Worm (Caenorhabditis elegans) whole organism, L3 larva: ENCODE data around the gene dmsr-1.

ENCODE experiments used
- aly-2 ChIP-seq: fragments of 150-350 bp; optimal IDR thresholded peaks from 2 replicates; lab custom pipeline; 2014; ENCODE audit warnings: missing biosample characterization, missing genetic modification characterization
- ama-1 ChIP-seq: fragments of 150-350 bp; optimal IDR thresholded peaks from 2 replicates; lab custom pipeline; 2018
- ceh-28 ChIP-seq: fragments of 150-350 bp; optimal IDR thresholded peaks from 2 replicates; lab custom pipeline; 2014; ENCODE audit warnings: missing biosample characterization, missing genetic modification reagents, missing genetic modification characterization
- ceh-9 ChIP-seq: sonication (generic microtip); optimal IDR thresholded peaks from 2 replicates; lab custom pipeline; 2018; ENCODE audit warnings: missing biosample characterization, missing genetic modification characterization
- daf-12 ChIP-seq: fragments of 150-350 bp; optimal IDR thresholded peaks from 2 replicates; lab custom pipeline; 2014; ENCODE audit warnings: missing biosample characterization, missing genetic modification reagents, missing genetic modification characterization
- egl-5 ChIP-seq: fragments of 150-350 bp; optimal IDR thresholded peaks from 2 replicates; lab custom pipeline; 2017; ENCODE audit warnings: missing biosample characterization, missing genetic modification reagents, missing genetic modification characterization, inconsistent platforms
- elt-1 ChIP-seq: fragments of 150-350 bp; optimal IDR thresholded peaks from 2 replicates; lab custom pipeline; 2014; ENCODE audit warnings: missing biosample characterization, missing genetic modification characterization
- elt-2 ChIP-seq: sonication (generic microtip); optimal IDR thresholded peaks from 2 replicates; lab custom pipeline; 2016; ENCODE audit warnings: missing genetic modification reagents, mild to moderate bottlenecking, missing genetic modification characterization, missing compliant biosample characterization
- elt-3 ChIP-seq, 3 experiments: fragments of 150-350 bp in 1 of 3; sonication (generic microtip) in 2 of 3; optimal IDR thresholded peaks; 2 replicates in 2 of 3; 4 replicates in 1 of 3; lab custom pipeline; 2014 to 2017; ENCODE audit warnings: missing biosample characterization in 3 of 3, missing genetic modification characterization in 3 of 3
- eor-1 ChIP-seq, 2 experiments: fragments of 150-350 bp; optimal IDR thresholded peaks; 2 replicates each; lab custom pipeline; 2014 to 2018; ENCODE audit warnings: missing biosample characterization in 2 of 2, missing genetic modification characterization in 2 of 2
- fkh-10 ChIP-seq: sonication (generic microtip); optimal IDR thresholded peaks from 2 replicates; lab custom pipeline; 2017; ENCODE audit warnings: missing biosample characterization, missing genetic modification reagents, missing genetic modification characterization
- fkh-2 ChIP-seq: fragments of 150-350 bp; optimal IDR thresholded peaks from 2 replicates; lab custom pipeline; 2014; ENCODE audit warnings: missing biosample characterization, missing genetic modification reagents, missing genetic modification characterization
- fos-1 ChIP-seq: fragments of 150-350 bp; optimal IDR thresholded peaks from 2 replicates; lab custom pipeline; 2014; ENCODE audit warnings: missing biosample characterization, missing genetic modification characterization
- hmg-11 ChIP-seq: sonication (generic microtip); optimal IDR thresholded peaks from 2 replicates; lab custom pipeline; 2016; ENCODE audit warnings: missing genetic modification characterization, missing compliant biosample characterization
- jun-1 ChIP-seq: fragments of 150-350 bp; optimal IDR thresholded peaks from 2 replicates; lab custom pipeline; 2014; ENCODE audit warnings: missing biosample characterization, missing genetic modification reagents, missing genetic modification characterization
- lin-39 ChIP-seq: fragments of 150-350 bp; optimal IDR thresholded peaks from 2 replicates; lab custom pipeline; 2018; ENCODE audit warnings: missing biosample characterization, missing genetic modification reagents, missing genetic modification characterization
- lsy-12 ChIP-seq: sonication (generic microtip); optimal IDR thresholded peaks from 2 replicates; lab custom pipeline; 2016; ENCODE audit warnings: mild to moderate bottlenecking, missing genetic modification characterization, missing compliant biosample characterization
- mdl-1 ChIP-seq: fragments of 150-350 bp; optimal IDR thresholded peaks from 2 replicates; lab custom pipeline; 2014; ENCODE audit warnings: missing biosample characterization, missing genetic modification characterization
- mml-1 ChIP-seq: fragments of 150-350 bp; sonication (generic microtip); optimal IDR thresholded peaks from 3 replicates; lab custom pipeline; 2014; ENCODE audit warnings: missing biosample characterization, missing genetic modification characterization
- nfya-1 ChIP-seq: sonication (generic microtip); optimal IDR thresholded peaks from 2 replicates; lab custom pipeline; 2017; ENCODE audit warnings: missing genetic modification characterization, mild to moderate bottlenecking, missing compliant biosample characterization, antibody characterized with exemption, moderate library complexity; ENCODE audit not compliant: insufficient read depth
- nhr-11 ChIP-seq: fragments of 150-350 bp; optimal IDR thresholded peaks from 2 replicates; lab custom pipeline; 2014; ENCODE audit warnings: missing biosample characterization, missing genetic modification characterization
- nhr-12 ChIP-seq: fragments of 150-350 bp; optimal IDR thresholded peaks from 2 replicates; lab custom pipeline; 2014; ENCODE audit warnings: missing biosample characterization, missing genetic modification characterization
- nhr-23 ChIP-seq: fragments of 150-350 bp; optimal IDR thresholded peaks from 2 replicates; lab custom pipeline; 2014; ENCODE audit warnings: missing biosample characterization, missing genetic modification reagents, missing genetic modification characterization
- nhr-237 ChIP-seq: fragments of 150-350 bp; optimal IDR thresholded peaks from 2 replicates; lab custom pipeline; 2014; ENCODE audit warnings: missing biosample characterization, missing genetic modification characterization
- nhr-25 ChIP-seq: sonication (generic microtip); optimal IDR thresholded peaks from 2 replicates; lab custom pipeline; 2017; ENCODE audit warnings: missing biosample characterization, missing genetic modification characterization
- nhr-43 ChIP-seq: sonication (generic microtip); optimal IDR thresholded peaks from 2 replicates; lab custom pipeline; 2016; ENCODE audit warnings: mild to moderate bottlenecking, missing genetic modification characterization, missing compliant biosample characterization; ENCODE audit not compliant: poor library complexity, severe bottlenecking
- nhr-67 ChIP-seq: fragments of 150-350 bp; optimal IDR thresholded peaks from 2 replicates; lab custom pipeline; 2014; ENCODE audit warnings: missing biosample characterization, missing genetic modification characterization
- nhr-76 ChIP-seq: fragments of 150-350 bp; sonication (generic microtip); optimal IDR thresholded peaks from 5 replicates; lab custom pipeline; 2014; ENCODE audit warnings: missing biosample characterization, missing genetic modification characterization
- nhr-77 ChIP-seq: fragments of 150-350 bp; optimal IDR thresholded peaks from 2 replicates; lab custom pipeline; 2014; ENCODE audit warnings: missing biosample characterization, missing genetic modification characterization
- pqm-1 ChIP-seq: fragments of 150-350 bp; optimal IDR thresholded peaks from 2 replicates; lab custom pipeline; 2017; ENCODE audit warnings: missing biosample characterization, missing genetic modification characterization, inconsistent platforms
- snpc-4 ChIP-seq: fragments of 150-350 bp; optimal IDR thresholded peaks from 2 replicates; lab custom pipeline; 2014; ENCODE audit warnings: missing biosample characterization, missing genetic modification characterization
- tbx-2 ChIP-seq: sonication (generic microtip); optimal IDR thresholded peaks from 2 replicates; lab custom pipeline; 2016; ENCODE audit warnings: mild to moderate bottlenecking, missing genetic modification characterization, missing compliant biosample characterization
- unc-39 ChIP-seq: sonication (generic microtip); optimal IDR thresholded peaks from 4 replicates; lab custom pipeline; 2017; ENCODE audit warnings: missing biosample characterization, missing genetic modification characterization
- unc-62 ChIP-seq: fragments of 150-350 bp; sonication (generic microtip); optimal IDR thresholded peaks from 4 replicates; lab custom pipeline; 2014; ENCODE audit warnings: missing biosample characterization, missing genetic modification reagents, missing genetic modification characterization
- ztf-4 ChIP-seq: fragments of 150-350 bp; optimal IDR thresholded peaks from 2 replicates; lab custom pipeline; 2014; ENCODE audit warnings: missing biosample characterization, missing genetic modification characterization

dmsr-1 gene

ce11 chrV:11412125-11412524 is 26.4 kb upstream of the dmsr-1 start:
- no peak for TF ChIP-seq nhr-43
- no peak for TF ChIP-seq egl-5 (tag; lab: Kevin White, UChicago)
- peak; percentile 2 for TF ChIP-seq lsy-12 (tag; lab: Kevin White, UChicago)
- TF ChIP-seq elt-3 (tag; optimal IDR thresholded peaks at IDR 0.05; lab: Kevin White, UChicago): no peak
- no peak for TF ChIP-seq fkh-2
- TF ChIP-seq elt-2 (tag; lab: Kevin White, UChicago): peak; percentile 79
- TF ChIP-seq eor-1 (tag; optimal IDR thresholded peaks at IDR 0.05; lab: Kevin White, UChicago): no peak
- TF ChIP-seq jun-1: peak; percentile 58
- TF ChIP-seq snpc-4 (tag; lab: Kevin White, UChicago): peak; percentile 14
- TF ChIP-seq unc-39 (tag; lab: Kevin White, UChicago): no peak
- TF ChIP-seq nhr-12 (tag; lab: Kevin White, UChicago): no peak
- TF ChIP-seq ceh-28: no peak
- TF ChIP-seq mdl-1 (tag; lab: Kevin White, UChicago): no peak
- no peak for TF ChIP-seq nhr-67 (tag; lab: Kevin White, UChicago)
- TF ChIP-seq unc-62 (GFP tag; lab: Kevin White, UChicago): no peak
- peak; percentile 60 for TF ChIP-seq pqm-1 (tag; lab: Kevin White, UChicago)
- TF ChIP-seq hmg-11 (tag; lab: Kevin White, UChicago): no peak

DNA sequence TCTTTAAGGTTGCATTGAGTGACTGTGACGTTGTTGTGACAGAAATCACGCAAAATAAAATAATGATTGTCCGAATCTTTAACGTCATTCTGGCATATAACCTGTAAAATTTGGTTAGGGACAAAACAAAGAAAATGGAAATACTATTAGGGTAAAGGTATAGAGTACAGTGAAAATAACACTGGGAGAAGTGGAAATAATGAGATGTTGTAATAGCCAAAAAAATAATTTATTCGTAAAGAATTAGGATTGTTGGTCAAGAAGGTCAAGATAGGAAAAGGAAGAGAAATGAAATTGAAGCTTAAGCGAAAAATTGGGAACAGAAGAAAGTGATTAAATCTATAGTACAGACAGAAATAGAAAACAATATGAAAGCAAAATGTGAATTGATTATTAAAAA is 23.5 kb upstream of the dmsr-1 start, which contains the start of gene deg-3:
Gene deg-3, minus strand, starts transcription at position 101 of the 400 bp plus-strand sequence.
- TF ChIP-seq daf-12: no peak
- no peak for TF ChIP-seq hmg-11 (tag; lab: Kevin White, UChicago)
- TF ChIP-seq nhr-77 (tag; lab: Kevin White, UChicago): no peak
- no peak for TF ChIP-seq jun-1
- no peak for TF ChIP-seq nhr-23 (tag; lab: Kevin White, UChicago)
- TF ChIP-seq elt-1 (tag; lab: Kevin White, UChicago): no peak
- TF ChIP-seq nhr-237 (tag; lab: Kevin White, UChicago): no peak
- TF ChIP-seq elt-2 (tag; lab: Kevin White, UChicago): no peak

DNA sequence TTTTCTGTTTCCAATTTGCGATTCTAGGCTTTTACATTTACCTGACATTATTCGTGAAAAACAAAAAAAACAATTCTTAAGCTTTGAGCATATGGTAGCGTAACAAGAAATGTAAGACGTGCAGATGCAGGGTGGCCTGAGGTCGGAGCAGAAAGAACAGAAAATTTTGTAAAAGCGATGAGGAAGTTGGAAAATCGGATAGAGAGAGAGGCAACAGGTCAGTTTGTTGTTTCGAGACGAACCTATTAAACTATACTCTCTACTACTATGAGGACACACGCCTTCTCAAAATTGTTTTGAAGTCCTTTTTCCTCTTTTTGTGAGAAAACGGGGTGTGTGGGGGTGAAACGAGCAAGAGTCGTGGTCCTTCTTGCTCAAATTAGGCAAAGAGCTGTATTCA is 17.0 kb upstream of the dmsr-1 start, which contains the start of gene des-2:
Gene des-2, minus strand, starts transcription at position 101 of the 400 bp plus-strand sequence.
- TF ChIP-seq mdl-1 (tag; lab: Kevin White, UChicago): no peak
- no peak for TF ChIP-seq mml-1
- no peak for TF ChIP-seq aly-2
- TF ChIP-seq ama-1: no peak
- TF ChIP-seq, all 47 proteins: peak for 0

ce11 chrV:11424565-11424964 is 14.0 kb upstream of the dmsr-1 start, which contains the start of gene T26H10.2:
Gene T26H10.2 (minus strand): TSS chrV:11424665.
- TF ChIP-seq ztf-4 (tag; lab: Kevin White, UChicago) (no peak), pqm-1 (tag; lab: Kevin White, UChicago) (no peak)

DNA sequence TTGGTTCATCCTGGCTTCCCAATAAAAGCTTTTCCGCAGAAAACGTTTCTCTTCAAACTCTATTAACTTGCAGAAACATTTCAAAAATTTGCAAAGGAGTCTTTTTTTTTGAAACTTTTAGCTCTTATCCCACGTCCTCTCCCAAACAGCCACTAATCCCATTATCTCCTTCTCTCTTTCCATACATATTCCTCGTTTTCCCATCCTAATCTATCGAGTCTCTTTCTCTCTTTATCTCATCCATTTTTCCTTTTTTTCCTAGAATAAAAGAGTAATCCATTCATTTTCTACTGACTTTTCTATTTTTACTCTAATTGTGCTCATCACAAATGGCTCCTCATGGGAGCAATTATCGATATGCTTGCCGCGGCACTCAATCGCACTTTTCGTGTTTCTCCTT is 9.8 kb upstream of the dmsr-1 start:
- TF ChIP-seq elt-2 (tag; lab: Kevin White, UChicago): no peak
- TF ChIP-seq tbx-2: peak; percentile 42
- no peak for TF ChIP-seq ceh-9 (tag; lab: Kevin White, UChicago)
- no peak for TF ChIP-seq lin-39
- TF ChIP-seq daf-12: no peak
- TF ChIP-seq mdl-1 (tag; lab: Kevin White, UChicago): no peak
- TF ChIP-seq elt-1 (tag; lab: Kevin White, UChicago): no peak
- no peak for TF ChIP-seq nhr-11
- no peak for TF ChIP-seq snpc-4 (tag; lab: Kevin White, UChicago)
- no peak for TF ChIP-seq ama-1
- no peak for TF ChIP-seq nhr-23 (tag; lab: Kevin White, UChicago)
- TF ChIP-seq fos-1 (tag; lab: Kevin White, UChicago): no peak
- no peak for TF ChIP-seq egl-5 (tag; lab: Kevin White, UChicago)
- TF ChIP-seq ztf-4 (tag; lab: Kevin White, UChicago): no peak
- no peak for TF ChIP-seq nhr-25 (tag; lab: Kevin White, UChicago)
- peak; percentile 9 for TF ChIP-seq nfya-1 (tag; lab: Kevin White, UChicago)

ce11 chrV:11430823-11431222 is 7.7 kb upstream of the dmsr-1 start:
- TF ChIP-seq nhr-76 (no peak), fkh-2 (no peak), elt-1 (tag; lab: Kevin White, UChicago) (no peak), fkh-10 (peak; percentile 72), elt-3 (tag; optimal IDR thresholded peaks at IDR 0.05; lab: Kevin White, UChicago) (no peak), egl-5 (tag; lab: Kevin White, UChicago) (no peak), nhr-77 (tag; lab: Kevin White, UChicago) (no peak)
